Fruit fly (Drosophila melanogaster) whole organism, prepupa: ENCODE measurements around the gene GluRIIA.

Experiments
- CG10631 ChIP-seq: fragments of 200-800 bp; sonication (Bioruptor generic); optimal IDR thresholded peaks from 2 replicates; lab custom pipeline; 2016; ENCODE audit warnings: missing biosample characterization, missing genetic modification characterization
- CG3919 ChIP-seq: fragments of 200-800 bp; sonication (Bioruptor generic); optimal IDR thresholded peaks from 3 replicates; lab custom pipeline; 2016; ENCODE audit warnings: missing biosample characterization, missing genetic modification characterization
- CG8319 ChIP-seq: fragments of 200-800 bp; sonication (Bioruptor generic); optimal IDR thresholded peaks from 3 replicates; lab custom pipeline; 2016; ENCODE audit warnings: missing biosample characterization, missing genetic modification characterization
- cyc ChIP-seq: fragments of 200-800 bp; sonication (Bioruptor generic); optimal IDR thresholded peaks from 3 replicates; lab custom pipeline; 2016; ENCODE audit warnings: missing biosample characterization, missing genetic modification characterization
- dsx ChIP-seq: fragments of 200-800 bp; optimal IDR thresholded peaks from 3 replicates; lab custom pipeline; 2019; ENCODE audit warnings: missing biosample characterization, mild to moderate bottlenecking, missing genetic modification characterization, moderate library complexity; ENCODE audit not compliant: poor library complexity, severe bottlenecking
- lz ChIP-seq: fragments of 200-800 bp; sonication (Bioruptor generic); optimal IDR thresholded peaks from 3 replicates; lab custom pipeline; 2016; ENCODE audit warnings: missing biosample characterization, missing genetic modification characterization
- net ChIP-seq: fragments of 200-800 bp; sonication (Bioruptor generic); optimal IDR thresholded peaks from 3 replicates; lab custom pipeline; 2016; ENCODE audit warnings: missing biosample characterization, missing genetic modification characterization
- ss ChIP-seq, 2 experiments: fragments of 200-800 bp; sonication (Bioruptor generic); optimal IDR thresholded peaks; 2 replicates in 1 of 2; 3 replicates in 1 of 2; lab custom pipeline; 2017 to 2018; ENCODE audit warnings: mild to moderate bottlenecking in 2 of 2, missing biosample characterization in 2 of 2, missing genetic modification characterization in 2 of 2, moderate library complexity in 1 of 2
- svp ChIP-seq: fragments of 200-800 bp; sonication (Bioruptor generic); peaks from one replicate; lab custom pipeline; 2016; ENCODE audit warnings: missing biosample characterization, missing genetic modification characterization

DNA sequence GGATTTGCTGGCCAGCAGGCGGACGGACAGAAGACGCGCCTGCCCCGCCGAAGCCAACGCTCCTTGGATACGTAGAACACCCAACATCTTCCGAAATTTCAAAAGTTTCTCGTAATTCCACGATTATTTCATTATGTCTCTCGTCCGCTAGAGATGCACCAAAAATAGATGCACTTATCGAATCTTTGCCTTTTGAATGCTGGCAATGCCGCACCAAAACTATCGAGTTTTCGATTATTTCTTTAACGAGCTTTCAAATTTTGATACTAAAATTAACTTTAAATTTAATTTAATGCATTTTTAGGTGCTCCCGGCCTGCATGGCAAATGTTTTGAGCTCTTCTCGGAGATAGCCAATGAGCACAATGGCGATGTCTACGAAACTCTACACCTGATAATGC lies 22.8 kb upstream of the GluRIIA start, which contains the start of gene Coq6:
- no peak for TF ChIP-seq CG3919 (GFP tag; lab: Kevin White, UChicago)
- TF ChIP-seq lz (GFP tag; lab: Kevin White, UChicago) = no peak
- TF ChIP-seq CG10631 (GFP tag; lab: Kevin White, UChicago) = no peak
- TF ChIP-seq svp (GFP tag; lab: Kevin White, UChicago) = no peak
- TF ChIP-seq CG8319 (GFP tag; lab: Kevin White, UChicago) = no peak
- no peak for TF ChIP-seq ss (GFP tag; optimal IDR thresholded peaks at IDR 0.05; lab: Kevin White, UChicago)
- no peak for TF ChIP-seq dsx
- no peak for TF ChIP-seq cyc (GFP tag; lab: Kevin White, UChicago)
- no peak for TF ChIP-seq net (GFP tag; lab: Kevin White, UChicago)
